Fruit fly (Drosophila melanogaster): ENCODE data around the gene Hsc70-4.

The Hsc70-4 gene

DNA sequence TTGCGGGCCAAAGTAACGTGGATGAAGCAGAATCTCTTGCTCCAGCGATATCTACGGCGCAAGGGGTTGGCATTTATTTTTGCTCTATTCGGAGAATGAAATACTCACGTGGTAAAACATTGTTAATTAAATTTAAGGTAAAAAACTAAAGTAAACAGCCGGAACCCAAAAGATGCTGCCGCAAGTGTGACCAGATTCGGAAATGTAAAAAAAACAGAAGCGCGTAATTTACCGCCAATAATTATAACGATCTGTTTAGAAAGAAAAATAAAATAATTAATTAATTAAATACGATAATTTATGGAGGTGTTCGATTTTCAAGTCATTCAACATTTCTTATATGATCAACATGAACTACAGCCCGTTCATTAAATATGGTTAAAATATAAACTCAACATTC lies 19.5 kb upstream of the Hsc70-4 start, which contains the start of gene Polr2G:
TSS of gene Polr2G (minus strand) at position 208 of the 400 bp plus-strand sequence.
- TF ChIP-seq CG7101 (tag; optimal IDR thresholded peaks at IDR 0.05) (no peak), cic (GFP tag; optimal IDR thresholded peaks at IDR 0.05) (no peak), kay (GFP tag; ENCODE audit: borderline replicate concordance) (no peak), cnc (optimal IDR thresholded peaks at IDR 0.05) (no peak), bab1 (GFP tag; optimal IDR thresholded peaks at IDR 0.05) (peak; percentile 30)

DNA sequence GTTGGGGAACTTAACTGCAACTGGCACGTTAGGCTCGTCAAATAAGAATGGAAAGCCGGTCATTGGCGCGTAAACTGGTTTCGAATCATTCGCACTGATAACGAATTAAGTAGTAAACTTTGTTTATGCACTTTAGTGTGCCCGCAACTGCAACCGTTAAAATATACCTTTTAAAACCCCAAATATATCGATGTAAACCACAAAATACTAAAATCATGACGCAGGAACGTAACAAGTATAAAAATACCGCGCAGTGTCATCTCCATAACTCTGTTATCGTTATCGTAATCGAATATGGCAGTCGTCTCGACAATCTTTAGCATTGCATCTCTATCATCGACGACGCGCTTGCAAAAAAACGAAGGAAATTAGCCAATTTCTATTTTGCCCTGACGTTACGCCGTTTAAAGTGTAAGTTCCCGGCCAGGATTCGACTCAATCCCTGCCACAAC lies 17.2 kb upstream of the Hsc70-4 start, which contains the start of the genes CG31344 and Caf1-55:
TSS of gene CG31344 (minus strand) at position 51 of the 452 bp plus-strand sequence.
TSS of gene Caf1-55 (plus strand) at position 298 of the 452 bp plus-strand sequence.
- TF ChIP-seq CG11617 (GFP tag; optimal IDR thresholded peaks at IDR 0.05) (peak; percentile 6), CG14711 (tag; optimal IDR thresholded peaks at IDR 0.05) (peak; percentile 29), Mnt (GFP tag; optimal IDR thresholded peaks at IDR 0.05) (peak; percentile 75), bab1 (GFP tag; optimal IDR thresholded peaks at IDR 0.05) (peak; percentile 83), tj (GFP tag; optimal IDR thresholded peaks at IDR 0.05) (no peak), pad (GFP tag; optimal IDR thresholded peaks at IDR 0.05) (no peak), cic (GFP tag; optimal IDR thresholded peaks at IDR 0.05) (peak; percentile 35), kay (GFP tag; ENCODE audit: borderline replicate concordance) (no peak)

- TF ChIP-seq CG14711 (tag; optimal IDR thresholded peaks at IDR 0.05) (peak; percentile 99), Hr96 (GFP tag; optimal IDR thresholded peaks at IDR 0.05) (no peak), tj (GFP tag; optimal IDR thresholded peaks at IDR 0.05) (peak; percentile 94), Clk (GFP tag; optimal IDR thresholded peaks at IDR 0.05) (peak; percentile 99), CG7101 (tag; optimal IDR thresholded peaks at IDR 0.05) (peak; percentile 100), bab1 (GFP tag; optimal IDR thresholded peaks at IDR 0.05) (peak; percentile 100), CG7045 (GFP tag; optimal IDR thresholded peaks at IDR 0.05) (peak; percentile 100), CG12768 (GFP tag; optimal IDR thresholded peaks at IDR 0.05) (peak; percentile 100), Mnt (GFP tag; optimal IDR thresholded peaks at IDR 0.05) (peak; percentile 99), CG11617 (GFP tag; optimal IDR thresholded peaks at IDR 0.05) (peak; percentile 99), cnc (optimal IDR thresholded peaks at IDR 0.05) (no peak), kay (GFP tag; ENCODE audit: borderline replicate concordance) (no peak), cic (GFP tag; optimal IDR thresholded peaks at IDR 0.05) (peak; percentile 89), Crg-1 (GFP tag; optimal IDR thresholded peaks at IDR 0.05) (peak; percentile 99), toe (GFP tag; optimal IDR thresholded peaks at IDR 0.05) (peak; percentile 100), CG33017 (tag; optimal IDR thresholded peaks at IDR 0.05) (peak; percentile 100), CG5204 (GFP tag; optimal IDR thresholded peaks at IDR 0.05) (peak; percentile 100), pad (GFP tag; optimal IDR thresholded peaks at IDR 0.05) (peak; percentile 96), CG1620 (GFP tag; optimal IDR thresholded peaks at IDR 0.05) (peak; percentile 99), ovo (GFP tag; optimal IDR thresholded peaks at IDR 0.05) (peak; percentile 98)
These were observed 13.1 kb upstream of the Hsc70-4 start, which contains the start of the genes Art3 and mRpS10 for dm6 chr3R:15229329-15229876. TSS of gene Art3 (minus strand) at chr3R:15229408. TSS of gene mRpS10 (plus strand) at chr3R:15229665.

- no peak for TF ChIP-seq tj (GFP tag; optimal IDR thresholded peaks at IDR 0.05)
- TF ChIP-seq pad (GFP tag; optimal IDR thresholded peaks at IDR 0.05) = no peak
- no peak for TF ChIP-seq Hr96 (GFP tag; optimal IDR thresholded peaks at IDR 0.05)
These were observed 12.2 kb upstream of the Hsc70-4 start, which contains the start of gene CG34316 for dm6 chr3R:15230285-15230684. TSS of gene CG34316 (plus strand) at chr3R:15230585.

DNA sequence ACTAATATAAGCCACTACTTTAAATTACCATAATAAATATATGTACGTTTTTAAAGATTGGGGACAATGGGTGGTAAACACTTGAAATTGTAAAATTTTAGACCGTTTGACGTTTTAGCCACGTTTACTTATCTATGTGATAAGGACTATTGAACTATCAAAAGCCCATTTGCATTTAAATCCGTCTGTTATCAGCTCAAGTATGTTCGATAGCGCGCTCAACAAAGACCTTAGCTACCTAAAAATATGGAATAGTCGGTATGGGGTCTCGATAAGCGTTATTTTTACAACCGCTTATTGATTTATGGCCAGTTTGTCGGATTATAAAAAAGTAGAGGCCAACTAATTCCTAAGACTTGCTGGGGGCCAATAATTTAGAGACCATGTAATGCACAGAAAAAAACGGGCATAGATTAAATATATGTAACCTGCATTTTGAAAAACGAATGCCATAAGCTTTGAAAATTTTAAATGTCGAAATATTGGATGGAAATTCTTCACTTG lies 10.8 kb upstream of the Hsc70-4 start:
- TF ChIP-seq CG7045 (GFP tag; optimal IDR thresholded peaks at IDR 0.05) (no peak), CG1620 (GFP tag; optimal IDR thresholded peaks at IDR 0.05) (no peak), Crg-1 (GFP tag; optimal IDR thresholded peaks at IDR 0.05) (no peak), cic (GFP tag; optimal IDR thresholded peaks at IDR 0.05) (no peak), Mnt (GFP tag; optimal IDR thresholded peaks at IDR 0.05) (no peak), cnc (optimal IDR thresholded peaks at IDR 0.05) (no peak)

DNA sequence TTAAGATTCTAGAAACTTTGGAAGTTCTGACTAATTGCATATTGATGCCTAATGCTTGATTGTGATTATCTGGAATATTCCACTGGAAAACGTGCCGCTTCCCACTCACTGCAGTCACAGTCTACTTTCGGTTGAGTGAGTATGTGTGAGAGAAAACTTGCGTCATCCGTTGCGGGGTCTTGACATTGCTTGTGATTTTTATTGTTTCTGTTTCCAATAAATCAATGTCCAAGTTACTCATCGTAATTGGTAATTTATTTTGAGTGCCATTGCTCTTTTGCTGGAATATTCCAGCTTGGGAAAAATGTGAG lies 514 bp downstream of the Hsc70-4 start:
- peak; percentile 51 for TF ChIP-seq kay (GFP tag; ENCODE audit: borderline replicate concordance)
- no peak for TF ChIP-seq Clk (GFP tag; optimal IDR thresholded peaks at IDR 0.05)
- no peak for TF ChIP-seq toe (GFP tag; optimal IDR thresholded peaks at IDR 0.05)
- no peak for TF ChIP-seq CG1620 (GFP tag; optimal IDR thresholded peaks at IDR 0.05)
- TF ChIP-seq CG14711 (tag; optimal IDR thresholded peaks at IDR 0.05) = no peak

- TF ChIP-seq CG12768 (GFP tag; optimal IDR thresholded peaks at IDR 0.05) = peak; percentile 48
- peak; percentile 38 for TF ChIP-seq Hr96 (GFP tag; optimal IDR thresholded peaks at IDR 0.05)
- TF ChIP-seq CG5204 (GFP tag; optimal IDR thresholded peaks at IDR 0.05) = peak; percentile 29
- TF ChIP-seq CG7045 (GFP tag; optimal IDR thresholded peaks at IDR 0.05) = no peak
- peak; percentile 80 for TF ChIP-seq tj (GFP tag; optimal IDR thresholded peaks at IDR 0.05)
- no peak for TF ChIP-seq toe (GFP tag; optimal IDR thresholded peaks at IDR 0.05)
- TF ChIP-seq Mnt (GFP tag; optimal IDR thresholded peaks at IDR 0.05) = peak; percentile 96
- TF ChIP-seq ovo (GFP tag; optimal IDR thresholded peaks at IDR 0.05) = peak; percentile 28
- TF ChIP-seq cnc (optimal IDR thresholded peaks at IDR 0.05) = no peak
- TF ChIP-seq CG14711 (tag; optimal IDR thresholded peaks at IDR 0.05) = no peak
These were observed 965 bp downstream of the Hsc70-4 start for dm6 chr3R:15243452-15243851.

All from whole organism, adult.